Fruit fly (Drosophila melanogaster): Measurements from ENCODE around the gene hid.

The hid gene

dm6 chr3L:18198749-18199148 is 13.3 kb upstream of the hid start (continued):
- TF ChIP-seq Fer3 (tag; optimal IDR thresholded peaks at IDR 0.05) = no peak
- TF ChIP-seq CG1647 (GFP tag; optimal IDR thresholded peaks at IDR 0.05) = no peak
- no peak for TF ChIP-seq Antp (GFP tag; optimal IDR thresholded peaks at IDR 0.05)
- no peak for TF ChIP-seq CG34376 (GFP tag; optimal IDR thresholded peaks at IDR 0.05)
- no peak for TF ChIP-seq fd102C (GFP tag; optimal IDR thresholded peaks at IDR 0.05)
- TF ChIP-seq cas (GFP tag; IDR thresholded peaks at IDR 0.05) = no peak
- no peak for TF ChIP-seq mam (GFP tag; optimal IDR thresholded peaks at IDR 0.05)
- no peak for TF ChIP-seq gce (GFP tag; IDR thresholded peaks at IDR 0.05)
- no peak for TF ChIP-seq her (GFP tag; optimal IDR thresholded peaks at IDR 0.05)
- TF ChIP-seq vfl (GFP tag; optimal IDR thresholded peaks at IDR 0.05) = no peak
- TF ChIP-seq CG10147 (GFP tag; optimal IDR thresholded peaks at IDR 0.05) = no peak
- no peak for TF ChIP-seq ken (GFP tag; IDR thresholded peaks at IDR 0.05)
- TF ChIP-seq CG11398 (GFP tag; optimal IDR thresholded peaks at IDR 0.05) = no peak
- no peak for TF ChIP-seq Dip3 (GFP tag; optimal IDR thresholded peaks at IDR 0.05)
- no peak for TF ChIP-seq sima (GFP tag; optimal IDR thresholded peaks at IDR 0.05)
- no peak for TF ChIP-seq Bteb2 (GFP tag; optimal IDR thresholded peaks at IDR 0.05)
- TF ChIP-seq unc-4 (GFP tag; IDR thresholded peaks at IDR 0.05; ENCODE audit: partially characterized antibody) = no peak
- no peak for TF ChIP-seq Hr3 (GFP tag; optimal IDR thresholded peaks at IDR 0.05)
- TF ChIP-seq ERR (GFP tag; optimal IDR thresholded peaks at IDR 0.05) = no peak
- TF ChIP-seq CG8765 (GFP tag; IDR thresholded peaks at IDR 0.05) = no peak
- TF ChIP-seq CG14050 (GFP tag; IDR thresholded peaks at IDR 0.05) = no peak
- no peak for TF ChIP-seq stwl (tag; optimal IDR thresholded peaks at IDR 0.05)
- no peak for TF ChIP-seq CG4617 (GFP tag; optimal IDR thresholded peaks at IDR 0.05; ENCODE audit: borderline replicate concordance)
- no peak for TF ChIP-seq CG15479 (GFP tag; optimal IDR thresholded peaks at IDR 0.05)
- TF ChIP-seq CG34422 (GFP tag; IDR thresholded peaks at IDR 0.05) = no peak
- no peak for TF ChIP-seq wor (GFP tag; IDR thresholded peaks at IDR 0.05)
- TF ChIP-seq az2 (GFP tag; optimal IDR thresholded peaks at IDR 0.05) = peak; percentile 10
- TF ChIP-seq wek (GFP tag; optimal IDR thresholded peaks at IDR 0.05) = no peak
- peak in 1 of 2 experiments; percentile 44 for TF ChIP-seq bsh (GFP tag; optimal IDR thresholded peaks at IDR 0.05)
- no peak for TF ChIP-seq sqz (GFP tag; optimal IDR thresholded peaks at IDR 0.05)
- no peak for TF ChIP-seq lab (GFP tag; optimal IDR thresholded peaks at IDR 0.05)
- TF ChIP-seq CTCF (GFP tag; optimal IDR thresholded peaks at IDR 0.05) = no peak
- no peak for TF ChIP-seq Sin3A (optimal IDR thresholded peaks at IDR 0.05)
- no peak for TF ChIP-seq sens-2 (GFP tag; IDR thresholded peaks at IDR 0.05)
- TF ChIP-seq dmrt11E (tag; optimal IDR thresholded peaks at IDR 0.05) = peak; percentile 22
- no peak for TF ChIP-seq CG10274 (GFP tag; optimal IDR thresholded peaks at IDR 0.05)
- TF ChIP-seq CHES-1-like (GFP tag; optimal IDR thresholded peaks at IDR 0.05) = no peak
- TF ChIP-seq Dek (tag; optimal IDR thresholded peaks at IDR 0.05) = no peak
- TF ChIP-seq trh (GFP tag; optimal IDR thresholded peaks at IDR 0.05) = no peak
- TF ChIP-seq Blimp-1 (GFP tag; optimal IDR thresholded peaks at IDR 0.05) = peak; percentile 33
- no peak for TF ChIP-seq CG18619 (GFP tag; optimal IDR thresholded peaks at IDR 0.05)
- no peak for TF ChIP-seq btn (GFP tag; optimal IDR thresholded peaks at IDR 0.05)
- TF ChIP-seq sim (GFP tag; IDR thresholded peaks at IDR 0.05) = no peak
- no peak for TF ChIP-seq CG32772 (GFP tag; IDR thresholded peaks at IDR 0.05)
- TF ChIP-seq Camta (GFP tag; optimal IDR thresholded peaks at IDR 0.05) = no peak
- TF ChIP-seq emc (GFP tag; optimal IDR thresholded peaks at IDR 0.05) = no peak
- TF ChIP-seq CG4360 (GFP tag; IDR thresholded peaks at IDR 0.05) = no peak
- no peak for TF ChIP-seq dimm (GFP tag; IDR thresholded peaks at IDR 0.05)
- no peak for TF ChIP-seq B-H1 (GFP tag; IDR thresholded peaks at IDR 0.05)
- TF ChIP-seq CG14710 (tag; optimal IDR thresholded peaks at IDR 0.05) = peak; percentile 14
- no peak for TF ChIP-seq ham (GFP tag; IDR thresholded peaks at IDR 0.05)
- no peak for TF ChIP-seq CG17385 (GFP tag; optimal IDR thresholded peaks at IDR 0.05)
- TF ChIP-seq CG18262 (tag; optimal IDR thresholded peaks at IDR 0.05) = peak; percentile 11
- no peak for TF ChIP-seq CG7928 (GFP tag; optimal IDR thresholded peaks at IDR 0.05)

Measured in whole organism, embryonic.